Fruit fly (Drosophila melanogaster): ENCODE measurements around the gene for.
A peak's percentile ranks its signal among the peaks of the same experiment; 100 is the strongest.

for gene

DNA sequence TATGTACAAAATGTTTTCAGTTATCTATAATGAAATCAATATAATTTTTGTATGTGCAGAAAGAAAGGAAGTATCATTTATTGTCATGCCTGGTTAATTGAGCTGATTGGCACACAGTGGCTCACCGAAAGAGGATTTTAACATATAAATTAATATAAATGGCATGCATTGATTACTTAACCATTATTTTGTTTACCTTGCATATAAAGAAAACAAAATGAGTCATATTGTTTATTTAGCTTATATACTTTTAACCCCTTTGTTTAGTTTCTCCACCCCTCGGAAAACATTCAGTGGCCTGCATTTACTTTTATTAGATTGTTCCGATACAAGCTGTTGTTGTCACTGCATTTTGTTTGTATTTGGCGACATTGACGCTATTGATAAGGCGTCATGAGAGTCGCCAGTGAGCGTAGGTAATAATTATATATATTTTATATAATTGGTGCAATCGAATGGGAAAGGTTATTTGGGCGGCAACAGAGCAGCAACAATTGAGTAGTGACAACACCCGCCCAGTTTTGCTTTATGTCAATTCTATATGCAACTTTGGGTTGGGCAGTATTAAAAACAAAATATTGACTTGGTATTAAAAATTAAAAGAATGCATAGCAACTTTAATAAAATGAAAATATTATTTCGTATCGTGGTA, 9.1 kb downstream of the for start:
- TF ChIP-seq CG1233 (GFP tag; optimal IDR thresholded peaks at IDR 0.05): peak; percentile 8
- TF ChIP-seq CG18764 (GFP tag; optimal IDR thresholded peaks at IDR 0.05): no peak
- no peak for TF ChIP-seq CG12104 (GFP tag; optimal IDR thresholded peaks at IDR 0.05)
- no peak for TF ChIP-seq dysf (GFP tag; IDR thresholded peaks at IDR 0.05)
- peak; percentile 16 for TF ChIP-seq org-1 (GFP tag; optimal IDR thresholded peaks at IDR 0.05)
- TF ChIP-seq Ptx1 (GFP tag; IDR thresholded peaks at IDR 0.05): 0 out of 2 replicates have a peak, but pooled peaks have one; percentile 30
- TF ChIP-seq CG4360 (GFP tag; IDR thresholded peaks at IDR 0.05): peak; percentile 41
- TF ChIP-seq Drgx (GFP tag; IDR thresholded peaks at IDR 0.05): peak; percentile 70
- peak; percentile 21; the same call in 1 of the 2 replicates for TF ChIP-seq CG17328 (GFP tag; IDR thresholded peaks at IDR 0.05)
- 0 out of 2 replicates have a peak, but pooled peaks have one; percentile 30 for TF ChIP-seq Xrp1 (GFP tag; IDR thresholded peaks at IDR 0.05)
- no peak for TF ChIP-seq ftz-f1 (GFP tag; optimal IDR thresholded peaks at IDR 0.05)
- TF ChIP-seq br (optimal IDR thresholded peaks at IDR 0.05): no peak
- TF ChIP-seq CG2129 (GFP tag; IDR thresholded peaks at IDR 0.05; ENCODE audit: partially characterized antibody): no peak
- TF ChIP-seq Asciz (GFP tag; optimal IDR thresholded peaks at IDR 0.05): peak; percentile 54
- 0 out of 2 replicates have a peak, but pooled peaks have one; percentile 34 for TF ChIP-seq CG32767 (GFP tag; IDR thresholded peaks at IDR 0.05)
- TF ChIP-seq CG1529 (GFP tag; optimal IDR thresholded peaks at IDR 0.05): peak; percentile 43
- TF ChIP-seq Camta (GFP tag; optimal IDR thresholded peaks at IDR 0.05): no peak
- TF ChIP-seq Med (GFP tag): peak; percentile 64
- peak; percentile 13 for TF ChIP-seq CG17385 (GFP tag; optimal IDR thresholded peaks at IDR 0.05)
- no peak for TF ChIP-seq C15 (GFP tag; IDR thresholded peaks at IDR 0.05)
- TF ChIP-seq Hr78 (GFP tag; optimal IDR thresholded peaks at IDR 0.05): peak in 1 of 2 experiments; percentile 47
- peak; percentile 31 for TF ChIP-seq PHDP (tag; optimal IDR thresholded peaks at IDR 0.05)
- TF ChIP-seq schlank (tag; optimal IDR thresholded peaks at IDR 0.05): no peak
- TF ChIP-seq CG2202 (tag; optimal IDR thresholded peaks at IDR 0.05): peak; percentile 45
- TF ChIP-seq CG18262 (tag; optimal IDR thresholded peaks at IDR 0.05): peak; percentile 23
- TF ChIP-seq CG2678 (tag; optimal IDR thresholded peaks at IDR 0.05): peak; percentile 29
- peak; percentile 47 for TF ChIP-seq gsb-n (tag; optimal IDR thresholded peaks at IDR 0.05)
- no peak for TF ChIP-seq CG43689 (GFP tag; IDR thresholded peaks at IDR 0.05)
- TF ChIP-seq CG11504 (tag; optimal IDR thresholded peaks at IDR 0.05): peak; percentile 30
- no peak for TF ChIP-seq CG4328 (GFP tag; optimal IDR thresholded peaks at IDR 0.05)
- TF ChIP-seq da (GFP tag; optimal IDR thresholded peaks at IDR 0.05): no peak
- TF ChIP-seq CG1647 (GFP tag; optimal IDR thresholded peaks at IDR 0.05): no peak
- no peak for TF ChIP-seq p53 (GFP tag; optimal IDR thresholded peaks at IDR 0.05)
- 0 out of 2 replicates have a peak, but pooled peaks have one; percentile 26 for TF ChIP-seq CG14441 (GFP tag; IDR thresholded peaks at IDR 0.05)
- peak; percentile 20 for TF ChIP-seq CG12391 (tag; optimal IDR thresholded peaks at IDR 0.05)
- peak; percentile 24 for TF ChIP-seq gem (tag; optimal IDR thresholded peaks at IDR 0.05)
- TF ChIP-seq CG8924 (tag; optimal IDR thresholded peaks at IDR 0.05): peak; percentile 28
- peak in 1 of 2 experiments; percentile 50 for TF ChIP-seq bsh (GFP tag; optimal IDR thresholded peaks at IDR 0.05)
- no peak for TF ChIP-seq kni (GFP tag; optimal IDR thresholded peaks at IDR 0.05)
- peak; percentile 6 for TF ChIP-seq CG10209 (GFP tag; optimal IDR thresholded peaks at IDR 0.05)
- 0 out of 3 replicates have a peak, but pooled peaks have one; percentile 12 for TF ChIP-seq so (GFP tag; IDR thresholded peaks at IDR 0.05)
- peak; percentile 40 for TF ChIP-seq CG1603 (tag; optimal IDR thresholded peaks at IDR 0.05)
- peak; percentile 29 for TF ChIP-seq wek (GFP tag; optimal IDR thresholded peaks at IDR 0.05)
- TF ChIP-seq CoRest (tag; optimal IDR thresholded peaks at IDR 0.05): peak; percentile 5
- no peak for TF ChIP-seq pros (GFP tag; optimal IDR thresholded peaks at IDR 0.05)
- TF ChIP-seq CG17361 (GFP tag; IDR thresholded peaks at IDR 0.05): no peak
- peak in 1 of 2 experiments; percentile 26 for TF ChIP-seq Hr51 (GFP tag; optimal IDR thresholded peaks at IDR 0.05)
- no peak for TF ChIP-seq CG10654 (GFP tag; optimal IDR thresholded peaks at IDR 0.05)
- 0 out of 2 replicates have a peak, but pooled peaks have one; percentile 4 for TF ChIP-seq HLH3B (GFP tag; IDR thresholded peaks at IDR 0.05)
